Fruit fly (Drosophila melanogaster) whole organism, embryonic: ENCODE results near the gene TyrRII.
A peak's percentile ranks its signal among the peaks of the same experiment; 100 is the strongest.

ENCODE experiments used
- Adf1 ChIP-seq: fragments of 200-800 bp; sonication (Bioruptor generic); IDR thresholded peaks from 2 replicates; pipeline ENCODE4 v1.3.6; 2022; ENCODE audit warnings: missing biosample characterization, missing genetic modification characterization
- CG11085 ChIP-seq: fragments of 200-800 bp; sonication (Bioruptor generic); IDR thresholded peaks from 2 replicates; pipeline ENCODE4 v1.3.6; 2022; ENCODE audit warnings: missing biosample characterization, missing genetic modification characterization
- CG11456 ChIP-seq: fragments of 200-800 bp; sonication (Bioruptor generic); IDR thresholded peaks from 3 replicates; pipeline ENCODE4 v1.3.6; 2022; ENCODE audit warnings: missing biosample characterization, missing genetic modification characterization
- CG12659 ChIP-seq: fragments of 200-800 bp; sonication (Bioruptor generic); optimal IDR thresholded peaks from 3 replicates; lab custom pipeline; 2017; ENCODE audit warnings: mild to moderate bottlenecking, missing biosample characterization, missing genetic modification reagents, missing genetic modification characterization
- CG13624 ChIP-seq: fragments of 200-800 bp; sonication (Bioruptor generic); optimal IDR thresholded peaks from 2 replicates; lab custom pipeline; 2016; ENCODE audit warnings: missing biosample characterization, missing genetic modification characterization
- CG14965 ChIP-seq: fragments of 200-800 bp; sonication (Bioruptor generic); optimal IDR thresholded peaks from 2 replicates; lab custom pipeline; 2016; ENCODE audit warnings: missing biosample characterization, missing genetic modification characterization, borderline replicate concordance
- CG15696 ChIP-seq: fragments of 200-800 bp; sonication (Bioruptor generic); optimal IDR thresholded peaks from 2 replicates; lab custom pipeline; 2019; ENCODE audit warnings: missing biosample characterization, mild to moderate bottlenecking, missing genetic modification characterization, moderate library complexity
- CG16815 ChIP-seq: fragments of 200-800 bp; sonication (Bioruptor generic); optimal IDR thresholded peaks from 3 replicates; lab custom pipeline; 2017; ENCODE audit warnings: missing biosample characterization, mild to moderate bottlenecking, missing genetic modification characterization
- CG17186 ChIP-seq: fragments of 200-800 bp; sonication (Bioruptor generic); optimal IDR thresholded peaks from 3 replicates; lab custom pipeline; 2017; ENCODE audit warnings: missing biosample characterization, missing genetic modification reagents, missing genetic modification characterization
- CG17328 ChIP-seq: fragments of 200-800 bp; sonication (Bioruptor generic); IDR thresholded peaks from 2 replicates; pipeline ENCODE4 v1.3.6; 2022; ENCODE audit warnings: missing biosample characterization, missing genetic modification characterization
- CG18599 ChIP-seq: fragments of 200-800 bp; sonication (Bioruptor generic); optimal IDR thresholded peaks from 3 replicates; lab custom pipeline; 2017; ENCODE audit warnings: missing biosample characterization, missing genetic modification characterization, mild to moderate bottlenecking, moderate library complexity, missing genetic modification reagents
- CG2120 ChIP-seq: fragments of 200-800 bp; sonication (Bioruptor generic); optimal IDR thresholded peaks from 3 replicates; lab custom pipeline; 2016; ENCODE audit warnings: missing biosample characterization, missing genetic modification characterization
- CG2202 ChIP-seq: fragments of 200-800 bp; sonication (Bioruptor generic); optimal IDR thresholded peaks from 2 replicates; lab custom pipeline; 2018; ENCODE audit warnings: missing biosample characterization, mild to moderate bottlenecking, missing genetic modification characterization
- CG30403 ChIP-seq: fragments of 200-800 bp; sonication (Bioruptor generic); optimal IDR thresholded peaks from 3 replicates; lab custom pipeline; 2016; ENCODE audit warnings: missing biosample characterization, missing genetic modification characterization
- CG3281 ChIP-seq: fragments of 200-800 bp; sonication (Bioruptor generic); optimal IDR thresholded peaks from 3 replicates; lab custom pipeline; 2017; ENCODE audit warnings: missing biosample characterization, mild to moderate bottlenecking, missing genetic modification characterization
- CG34224 ChIP-seq: fragments of 200-800 bp; sonication (Bioruptor generic); IDR thresholded peaks from 3 replicates; pipeline ENCODE4 v1.3.6; 2022; ENCODE audit warnings: missing biosample characterization, missing genetic modification characterization; ENCODE audit not compliant: partially characterized antibody
- CG4282 ChIP-seq: fragments of 200-800 bp; sonication (Bioruptor generic); optimal IDR thresholded peaks from 2 replicates; lab custom pipeline; 2016; ENCODE audit warnings: missing biosample characterization, missing genetic modification characterization
- CG4730 ChIP-seq: fragments of 200-800 bp; sonication (Bioruptor generic); IDR thresholded peaks from 2 replicates; pipeline ENCODE4 v1.3.6; 2022; ENCODE audit warnings: missing biosample characterization, missing genetic modification characterization
- CG6683 ChIP-seq: fragments of 200-800 bp; sonication (Bioruptor generic); optimal IDR thresholded peaks from 2 replicates; lab custom pipeline; 2017; ENCODE audit warnings: missing biosample characterization, mild to moderate bottlenecking, missing genetic modification characterization, missing genetic modification reagents
- CG6765 ChIP-seq: fragments of 200-800 bp; sonication (Bioruptor generic); optimal IDR thresholded peaks from 3 replicates; lab custom pipeline; 2017; ENCODE audit warnings: missing biosample characterization, mild to moderate bottlenecking, missing genetic modification characterization
- CG7963 ChIP-seq: fragments of 200-800 bp; sonication (Bioruptor generic); IDR thresholded peaks from 3 replicates; pipeline ENCODE4 v1.3.6; 2022; ENCODE audit warnings: missing biosample characterization, missing genetic modification characterization; ENCODE audit not compliant: partially characterized antibody
- CG8388 ChIP-seq: fragments of 200-800 bp; sonication (Bioruptor generic); optimal IDR thresholded peaks from 2 replicates; lab custom pipeline; 2019; ENCODE audit warnings: missing biosample characterization, mild to moderate bottlenecking, missing genetic modification characterization, moderate library complexity
- CG8478 ChIP-seq: fragments of >200 bp; optimal IDR thresholded peaks from 2 replicates; lab custom pipeline; 2018
- E2f2 ChIP-seq: fragments of 200-800 bp; sonication (Bioruptor generic); IDR thresholded peaks from 2 replicates; pipeline ENCODE4 v1.3.6; 2022; ENCODE audit warnings: missing biosample characterization, missing genetic modification characterization
- Gsc ChIP-seq: fragments of 200-800 bp; sonication (Bioruptor generic); IDR thresholded peaks from 2 replicates; pipeline ENCODE4 v1.3.6; 2022; ENCODE audit warnings: missing biosample characterization, missing genetic modification characterization
- HHEX ChIP-seq: fragments of 200-800 bp; sonication (Bioruptor generic); optimal IDR thresholded peaks from 3 replicates; lab custom pipeline; 2017; ENCODE audit warnings: missing biosample characterization, mild to moderate bottlenecking, missing genetic modification characterization, missing genetic modification reagents
- Hr51 ChIP-seq, 2 experiments: fragments of 200-800 bp; sonication (Bioruptor generic); optimal IDR thresholded peaks; 2 replicates in 1 of 2; 3 replicates in 1 of 2; lab custom pipeline; 2016 to 2018; ENCODE audit warnings: missing biosample characterization in 2 of 2, missing genetic modification characterization in 2 of 2, mild to moderate bottlenecking in 1 of 2, moderate library complexity in 1 of 2
- Lim3 ChIP-seq: fragments of 200-800 bp; sonication (Bioruptor generic); IDR thresholded peaks from 2 replicates; pipeline ENCODE4 v1.3.6; 2022; ENCODE audit warnings: missing biosample characterization, missing genetic modification characterization
- Mrtf ChIP-seq: fragments of 200-800 bp; sonication (Bioruptor generic); IDR thresholded peaks from 3 replicates; pipeline ENCODE4 v1.3.6; 2022; ENCODE audit warnings: missing biosample characterization, missing genetic modification characterization
- Oaz ChIP-seq: fragments of 200-800 bp; sonication (Bioruptor generic); IDR thresholded peaks from 2 replicates; pipeline ENCODE4 v1.3.6; 2022; ENCODE audit warnings: missing biosample characterization, missing genetic modification characterization
- Rx ChIP-seq: fragments of 200-800 bp; sonication (Bioruptor generic); IDR thresholded peaks from 2 replicates; pipeline ENCODE4 v1.3.6; 2022; ENCODE audit warnings: missing biosample characterization, missing genetic modification characterization
- Xbp1 ChIP-seq: fragments of 200-800 bp; sonication (Bioruptor generic); optimal IDR thresholded peaks from 3 replicates; lab custom pipeline; 2016; ENCODE audit warnings: missing biosample characterization, mild to moderate bottlenecking, missing genetic modification characterization
- abd-A ChIP-seq: fragments of 200-800 bp; sonication (Bioruptor generic); optimal IDR thresholded peaks from 3 replicates; lab custom pipeline; 2019; ENCODE audit warnings: missing biosample characterization, mild to moderate bottlenecking, missing genetic modification characterization, moderate library complexity
- aop ChIP-seq: fragments of 200-800 bp; sonication (Bioruptor generic); IDR thresholded peaks from 2 replicates; pipeline ENCODE4 v1.3.6; 2022; ENCODE audit warnings: missing biosample characterization, missing genetic modification characterization
- bcd ChIP-seq: fragments of 200-800 bp; sonication (Bioruptor generic); optimal IDR thresholded peaks from 2 replicates; lab custom pipeline; 2017; ENCODE audit warnings: missing biosample characterization, mild to moderate bottlenecking, missing genetic modification characterization
- bigmax ChIP-seq: fragments of 200-800 bp; sonication (Bioruptor generic); optimal IDR thresholded peaks from 2 replicates; lab custom pipeline; 2018; ENCODE audit warnings: missing biosample characterization, mild to moderate bottlenecking, missing genetic modification characterization
- crol ChIP-seq: fragments of 200-800 bp; sonication (Bioruptor generic); IDR thresholded peaks from 2 replicates; pipeline ENCODE4 v1.3.6; 2022; ENCODE audit warnings: missing biosample characterization, missing genetic modification characterization
- da ChIP-seq: fragments of 200-800 bp; sonication (Bioruptor generic); optimal IDR thresholded peaks from 2 replicates; lab custom pipeline; 2016; ENCODE audit warnings: missing biosample characterization, missing genetic modification characterization
- dmrt99B ChIP-seq: fragments of 200-800 bp; sonication (Bioruptor generic); optimal IDR thresholded peaks from 2 replicates; lab custom pipeline; 2018; ENCODE audit warnings: missing biosample characterization, mild to moderate bottlenecking, missing genetic modification characterization, moderate library complexity
- dpn ChIP-seq, 2 experiments: fragments of 200-800 bp; sonication (Bioruptor generic); optimal IDR thresholded peaks; 3 replicates each; lab custom pipeline; 2016; ENCODE audit warnings: missing biosample characterization in 2 of 2, missing genetic modification characterization in 2 of 2
- ems ChIP-seq: fragments of 200-800 bp; sonication (Bioruptor generic); optimal IDR thresholded peaks from 3 replicates; lab custom pipeline; 2016; ENCODE audit warnings: missing biosample characterization, missing genetic modification characterization
- h ChIP-seq: fragments of >200 bp; optimal IDR thresholded peaks from 2 replicates; lab custom pipeline; 2017
- jumu ChIP-seq: fragments of 200-800 bp; sonication (Bioruptor generic); optimal IDR thresholded peaks from 3 replicates; lab custom pipeline; 2016; ENCODE audit warnings: missing biosample characterization, missing genetic modification characterization
- knrl ChIP-seq: fragments of 200-800 bp; sonication (Bioruptor generic); IDR thresholded peaks from 3 replicates; pipeline ENCODE4 v1.3.6; 2022; ENCODE audit warnings: missing biosample characterization, missing genetic modification characterization; ENCODE audit not compliant: partially characterized antibody
- nmo ChIP-seq: fragments of 200-800 bp; sonication (Bioruptor generic); optimal IDR thresholded peaks from 2 replicates; lab custom pipeline; 2018; ENCODE audit warnings: missing biosample characterization, mild to moderate bottlenecking, missing genetic modification characterization, moderate library complexity
- phol ChIP-seq: fragments of 200-800 bp; sonication (Bioruptor generic); optimal IDR thresholded peaks from 3 replicates; lab custom pipeline; 2018; ENCODE audit warnings: missing biosample characterization, mild to moderate bottlenecking, missing genetic modification characterization, moderate library complexity
- prd ChIP-seq, 3 experiments: fragments of >200 bp in 2 of 3; fragments of 200-800 bp in 1 of 3; sonication (Bioruptor generic) in 1 of 3; optimal IDR thresholded peaks in 2 of 3; IDR thresholded peaks in 1 of 3; 2 replicates in 2 of 3; 3 replicates in 1 of 3; pipeline versions ENCODE4 v1.3.6 to Lab custom; 2017 to 2022; ENCODE audit warnings: missing biosample characterization in 1 of 3, missing genetic modification characterization in 1 of 3
- psq ChIP-seq: fragments of 200-800 bp; sonication (Bioruptor generic); optimal IDR thresholded peaks from 2 replicates; lab custom pipeline; 2017; ENCODE audit warnings: missing biosample characterization, missing genetic modification characterization
- tap ChIP-seq: fragments of 200-800 bp; optimal IDR thresholded peaks from 3 replicates; lab custom pipeline; 2019; ENCODE audit warnings: missing biosample characterization, mild to moderate bottlenecking, missing genetic modification characterization, moderate library complexity
- unpg ChIP-seq: fragments of 200-800 bp; sonication (Bioruptor generic); optimal IDR thresholded peaks from 3 replicates; lab custom pipeline; 2018; ENCODE audit warnings: missing biosample characterization, mild to moderate bottlenecking, missing genetic modification characterization, moderate library complexity
- usp ChIP-seq: fragments of >200 bp; optimal IDR thresholded peaks from 2 replicates; lab custom pipeline; 2017; ENCODE audit warnings: missing biosample characterization, missing genetic modification characterization

TyrRII gene

DNA sequence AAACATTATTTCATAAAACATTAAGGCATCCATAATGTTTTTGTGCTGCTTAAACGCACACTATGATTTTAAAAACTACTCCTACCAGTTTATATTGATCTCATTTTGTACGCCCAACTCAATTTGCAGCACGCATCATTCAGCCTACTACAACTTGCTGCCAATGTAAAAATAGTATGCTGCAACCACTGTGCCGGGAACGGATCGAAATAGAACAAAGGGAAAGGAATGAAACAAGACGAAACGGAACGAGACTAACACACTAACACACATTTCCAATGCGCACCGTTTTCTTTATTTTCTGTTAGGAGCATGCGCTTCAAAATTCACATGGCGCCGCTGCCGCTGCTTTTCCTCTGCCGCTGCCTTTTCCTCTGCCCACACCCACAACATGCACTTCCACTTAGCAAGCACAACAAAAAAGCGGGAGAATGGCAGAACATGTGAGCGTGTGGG lies 40.6 kb downstream of the TyrRII start (continued):
- TF ChIP-seq aop: no peak
- TF ChIP-seq jumu (GFP tag; lab: Kevin White, UChicago): no peak
- no peak; the same call in 1 of the 2 replicates for TF ChIP-seq Oaz (GFP tag; lab: Robert Waterston, UW)
- TF ChIP-seq HHEX (GFP tag; lab: Kevin White, UChicago): peak; percentile 10
- no peak for TF ChIP-seq CG14965
- peak; percentile 88 for TF ChIP-seq Adf1 (GFP tag; lab: Robert Waterston, UW)
- peak; percentile 7 for TF ChIP-seq ems
- no peak for TF ChIP-seq da
- TF ChIP-seq CG8388 (GFP tag; lab: Kevin White, UChicago): no peak
- TF ChIP-seq tap: no peak
- no peak for TF ChIP-seq E2f2
- TF ChIP-seq phol (tag; lab: Kevin White, UChicago): peak; percentile 15
- no peak for TF ChIP-seq CG17328 (GFP tag; lab: Robert Waterston, UW)
- no peak for TF ChIP-seq Gsc (GFP tag; lab: Robert Waterston, UW)
- TF ChIP-seq unpg (GFP tag; lab: Kevin White, UChicago): peak; percentile 7
- TF ChIP-seq Hr51 (GFP tag; optimal IDR thresholded peaks at IDR 0.05; lab: Kevin White, UChicago): peak in 1 of 2 experiments; percentile 40
- no peak for TF ChIP-seq usp (GFP tag; lab: Kevin White, UChicago)
- TF ChIP-seq CG11456 (GFP tag; lab: Robert Waterston, UW): no peak
- TF ChIP-seq CG34224 (GFP tag; lab: Robert Waterston, UW): no peak
- no peak for TF ChIP-seq CG2202
- TF ChIP-seq crol: peak; percentile 35; the same call in 1 of the 2 replicates
- TF ChIP-seq CG2120 (GFP tag; lab: Kevin White, UChicago): peak; percentile 69
- TF ChIP-seq CG4282 (GFP tag; lab: Kevin White, UChicago): peak; percentile 19
- peak; percentile 43 for TF ChIP-seq Xbp1
- TF ChIP-seq CG8478 (lab: Kevin White, UChicago): no peak
- TF ChIP-seq Mrtf (GFP tag; lab: Robert Waterston, UW): no peak
- peak; percentile 34 for TF ChIP-seq CG12659 (GFP tag; lab: Kevin White, UChicago)
- TF ChIP-seq CG3281 (GFP tag; lab: Kevin White, UChicago): peak; percentile 37
- no peak for TF ChIP-seq CG15696
- peak; percentile 6 for TF ChIP-seq CG13624 (GFP tag; lab: Kevin White, UChicago)
- no peak for TF ChIP-seq CG7963
- TF ChIP-seq CG16815 (GFP tag; lab: Kevin White, UChicago): no peak
- TF ChIP-seq bcd (GFP tag; lab: Kevin White, UChicago): peak; percentile 10
- peak; percentile 33 for TF ChIP-seq dmrt99B
- TF ChIP-seq CG30403 (GFP tag; lab: Kevin White, UChicago): peak; percentile 47
- TF ChIP-seq bigmax (GFP tag; lab: Kevin White, UChicago): no peak
- no peak for TF ChIP-seq prd (optimal IDR thresholded peaks at IDR 0.05; lab: Kevin White, UChicago)
- TF ChIP-seq prd (GFP tag; IDR thresholded peaks at IDR 0.05; lab: Robert Waterston, UW): peak; percentile 48; the same call in 2 of the 3 replicates
- no peak for TF ChIP-seq abd-A (tag; lab: Kevin White, UChicago)
- TF ChIP-seq knrl (GFP tag; lab: Robert Waterston, UW): no peak
- TF ChIP-seq Lim3 (GFP tag; lab: Robert Waterston, UW): no peak
- peak; percentile 6 for TF ChIP-seq nmo
- TF ChIP-seq CG18599 (GFP tag; lab: Kevin White, UChicago): peak; percentile 18
- TF ChIP-seq CG6683: no peak
- no peak for TF ChIP-seq CG4730
- no peak for TF ChIP-seq CG6765 (GFP tag; lab: Kevin White, UChicago)
- TF ChIP-seq CG11085 (GFP tag; lab: Robert Waterston, UW): no peak
- TF ChIP-seq dpn (GFP tag; optimal IDR thresholded peaks at IDR 0.05; lab: Kevin White, UChicago): peak; percentile 44 to 54
- TF ChIP-seq h (lab: Kevin White, UChicago): no peak
- TF ChIP-seq psq (GFP tag; lab: Kevin White, UChicago): no peak
- TF ChIP-seq Rx (GFP tag; lab: Robert Waterston, UW): peak; percentile 45; the same call in 1 of the 2 replicates
- TF ChIP-seq CG17186 (GFP tag; lab: Kevin White, UChicago): no peak
